Worm (Caenorhabditis elegans) whole organism, late embryonic: ENCODE results near the gene swt-5.
A peak's percentile ranks its signal among the peaks of the same experiment; 100 is the strongest.

Experiments used
- C08G9.2 ChIP-seq: sonication (generic microtip); optimal IDR thresholded peaks from 2 replicates; lab custom pipeline; 2016; ENCODE audit warnings: mild to moderate bottlenecking, missing genetic modification characterization, moderate library complexity, missing compliant biosample characterization
- F13H6.1 ChIP-seq: sonication (generic microtip); optimal IDR thresholded peaks from 2 replicates; lab custom pipeline; 2016; ENCODE audit warnings: missing genetic modification characterization, missing compliant biosample characterization
- Y22D7AL.16 ChIP-seq: sonication (generic microtip); optimal IDR thresholded peaks from 2 replicates; lab custom pipeline; 2016; ENCODE audit warnings: missing genetic modification characterization, missing compliant biosample characterization
- ahr-1 ChIP-seq: sonication (generic microtip); optimal IDR thresholded peaks from 2 replicates; lab custom pipeline; 2016; ENCODE audit warnings: missing genetic modification characterization, missing compliant biosample characterization
- ceh-14 ChIP-seq: sonication (generic microtip); optimal IDR thresholded peaks from 2 replicates; lab custom pipeline; 2016; ENCODE audit warnings: missing genotype, missing genetic modification characterization, missing compliant biosample characterization
- ceh-18 ChIP-seq: sonication (generic microtip); optimal IDR thresholded peaks from 2 replicates; lab custom pipeline; 2016; ENCODE audit warnings: missing genetic modification characterization, missing compliant biosample characterization
- ceh-22 ChIP-seq: sonication (generic microtip); optimal IDR thresholded peaks from 2 replicates; lab custom pipeline; 2017; ENCODE audit warnings: missing biosample characterization, missing genetic modification characterization
- ceh-24 ChIP-seq: sonication (generic microtip); optimal IDR thresholded peaks from 2 replicates; lab custom pipeline; 2016; ENCODE audit warnings: mild to moderate bottlenecking, missing genetic modification characterization, missing compliant biosample characterization
- ceh-30 ChIP-seq: fragments of 150-350 bp; optimal IDR thresholded peaks from 2 replicates; lab custom pipeline; 2014; ENCODE audit warnings: missing biosample characterization, missing genetic modification characterization
- ceh-31 ChIP-seq: sonication (generic microtip); optimal IDR thresholded peaks from 2 replicates; lab custom pipeline; 2016; ENCODE audit warnings: missing genetic modification characterization, missing compliant biosample characterization
- ceh-34 ChIP-seq: sonication (generic microtip); optimal IDR thresholded peaks from 2 replicates; lab custom pipeline; 2016; ENCODE audit warnings: mild to moderate bottlenecking, missing genetic modification characterization, missing compliant biosample characterization
- ceh-45 ChIP-seq: fragments of 200-800 bp; sonication (Bioruptor generic); IDR thresholded peaks from 2 replicates; pipeline ENCODE4 v1.3.6; 2022; ENCODE audit warnings: missing genetic modification reagents, missing genetic modification characterization, missing compliant biosample characterization
- ceh-6 ChIP-seq: fragments of 200-800 bp; sonication (Bioruptor generic); optimal IDR thresholded peaks from 2 replicates; lab custom pipeline; 2018; ENCODE audit warnings: mild to moderate bottlenecking, missing genetic modification characterization, missing compliant biosample characterization
- ceh-9 ChIP-seq: sonication (generic microtip); optimal IDR thresholded peaks from 2 replicates; lab custom pipeline; 2016; ENCODE audit warnings: mild to moderate bottlenecking, missing genetic modification characterization, inconsistent platforms, missing compliant biosample characterization
- che-1 ChIP-seq: sonication (generic microtip); optimal IDR thresholded peaks from 2 replicates; lab custom pipeline; 2016; ENCODE audit warnings: mild to moderate bottlenecking, missing genetic modification characterization, missing compliant biosample characterization
- dve-1 ChIP-seq: sonication (generic microtip); optimal IDR thresholded peaks from 2 replicates; lab custom pipeline; 2017; ENCODE audit warnings: antibody characterized with exemption, mild to moderate bottlenecking, missing genetic modification characterization, missing compliant biosample characterization
- elt-2 ChIP-seq: sonication (generic microtip); optimal IDR thresholded peaks from 2 replicates; lab custom pipeline; 2016; ENCODE audit warnings: missing genetic modification reagents, missing genetic modification characterization, missing compliant biosample characterization
- elt-4 ChIP-seq: sonication (generic microtip); optimal IDR thresholded peaks from 2 replicates; lab custom pipeline; 2016; ENCODE audit warnings: missing genetic modification characterization, missing compliant biosample characterization
- eyg-1 ChIP-seq: sonication (generic microtip); optimal IDR thresholded peaks from 2 replicates; lab custom pipeline; 2016; ENCODE audit warnings: missing genotype, missing genetic modification characterization, missing compliant biosample characterization
- fkh-6 ChIP-seq: sonication (generic microtip); optimal IDR thresholded peaks from 2 replicates; lab custom pipeline; 2016; ENCODE audit warnings: missing genetic modification characterization, missing compliant biosample characterization
- gmeb-2 ChIP-seq: sonication (generic microtip); optimal IDR thresholded peaks from 2 replicates; lab custom pipeline; 2016; ENCODE audit warnings: missing genetic modification characterization, inconsistent platforms, missing compliant biosample characterization
- hlh-15 ChIP-seq: sonication (generic microtip); optimal IDR thresholded peaks from 2 replicates; lab custom pipeline; 2016; ENCODE audit warnings: missing genetic modification characterization, missing compliant biosample characterization
- hlh-30 ChIP-seq: sonication (generic microtip); optimal IDR thresholded peaks from 2 replicates; lab custom pipeline; 2017; ENCODE audit warnings: antibody characterized with exemption, missing genetic modification characterization, missing compliant biosample characterization; ENCODE audit not compliant: insufficient read depth
- hlh-6 ChIP-seq: sonication (generic microtip); optimal IDR thresholded peaks from 2 replicates; lab custom pipeline; 2016; ENCODE audit warnings: missing genotype, missing genetic modification characterization, missing compliant biosample characterization
- hlh-8 ChIP-seq: sonication (generic microtip); optimal IDR thresholded peaks from 2 replicates; lab custom pipeline; 2016; ENCODE audit warnings: missing genotype, missing genetic modification characterization, missing compliant biosample characterization
- lim-6 ChIP-seq: sonication (generic microtip); optimal IDR thresholded peaks from 2 replicates; lab custom pipeline; 2016; ENCODE audit warnings: missing genetic modification characterization, missing compliant biosample characterization
- lin-11 ChIP-seq: fragments of 200-800 bp; sonication (Bioruptor generic); optimal IDR thresholded peaks from 2 replicates; lab custom pipeline; 2018; ENCODE audit warnings: mild to moderate bottlenecking, missing genetic modification characterization, missing compliant biosample characterization
- mec-3 ChIP-seq: sonication (generic microtip); optimal IDR thresholded peaks from 2 replicates; lab custom pipeline; 2016; ENCODE audit warnings: borderline replicate concordance, missing genetic modification characterization, missing compliant biosample characterization
- nfya-1 ChIP-seq: sonication (generic microtip); optimal IDR thresholded peaks from 2 replicates; lab custom pipeline; 2017; ENCODE audit warnings: missing genetic modification characterization, mild to moderate bottlenecking, missing compliant biosample characterization, antibody characterized with exemption, moderate library complexity
- nhr-232 ChIP-seq: sonication (generic microtip); optimal IDR thresholded peaks from 2 replicates; lab custom pipeline; 2016; ENCODE audit warnings: missing genetic modification characterization, missing compliant biosample characterization
- npax-4 ChIP-seq: sonication (generic microtip); optimal IDR thresholded peaks from 2 replicates; lab custom pipeline; 2016; ENCODE audit warnings: missing genetic modification characterization, missing compliant biosample characterization
- pat-9 ChIP-seq: fragments of 200-800 bp; sonication (Bioruptor generic); optimal IDR thresholded peaks from 2 replicates; lab custom pipeline; 2018; ENCODE audit warnings: mild to moderate bottlenecking, missing genetic modification characterization, moderate library complexity, missing compliant biosample characterization
- pax-1 ChIP-seq: fragments of 150-350 bp; optimal IDR thresholded peaks from 2 replicates; lab custom pipeline; 2014; ENCODE audit warnings: missing biosample characterization, missing genetic modification characterization
- pha-2 ChIP-seq: sonication (generic microtip); optimal IDR thresholded peaks from 2 replicates; lab custom pipeline; 2017; ENCODE audit warnings: mild to moderate bottlenecking, missing genetic modification characterization, missing compliant biosample characterization
- pha-4 ChIP-seq: fragments of 150-350 bp; optimal IDR thresholded peaks from 2 replicates; lab custom pipeline; 2018; ENCODE audit warnings: missing biosample characterization, missing genetic modification reagents, missing genetic modification characterization
- pros-1 ChIP-seq: fragments of 150-350 bp; optimal IDR thresholded peaks from 2 replicates; lab custom pipeline; 2014; ENCODE audit warnings: missing biosample characterization, missing genetic modification reagents, missing genetic modification characterization
- ref-2 ChIP-seq: sonication (generic microtip); optimal IDR thresholded peaks from 2 replicates; lab custom pipeline; 2016; ENCODE audit warnings: missing genetic modification characterization, missing compliant biosample characterization
- rnt-1 ChIP-seq: sonication (generic microtip); optimal IDR thresholded peaks from 2 replicates; lab custom pipeline; 2016; ENCODE audit warnings: missing genetic modification characterization, missing compliant biosample characterization
- sdc-2 ChIP-seq: sonication (generic microtip); optimal IDR thresholded peaks from 2 replicates; lab custom pipeline; 2016; ENCODE audit warnings: missing genotype, missing genetic modification characterization, missing compliant biosample characterization
- sox-2 ChIP-seq: fragments of 200-800 bp; sonication (Bioruptor generic); IDR thresholded peaks from 2 replicates; pipeline ENCODE4 v1.3.6; 2022; ENCODE audit warnings: missing genetic modification reagents, missing genetic modification characterization, missing compliant biosample characterization
- syd-9 ChIP-seq: sonication (generic microtip); optimal IDR thresholded peaks from 2 replicates; lab custom pipeline; 2016; ENCODE audit warnings: mild to moderate bottlenecking, missing genetic modification characterization, moderate library complexity, missing compliant biosample characterization
- tbx-2 ChIP-seq: sonication (generic microtip); optimal IDR thresholded peaks from 2 replicates; lab custom pipeline; 2016; ENCODE audit warnings: missing genetic modification characterization, missing compliant biosample characterization
- tbx-7 ChIP-seq: sonication (generic microtip); optimal IDR thresholded peaks from 2 replicates; lab custom pipeline; 2016; ENCODE audit warnings: missing genotype, missing genetic modification characterization, missing compliant biosample characterization
- ttx-3 ChIP-seq: sonication (generic microtip); optimal IDR thresholded peaks from 2 replicates; lab custom pipeline; 2016; ENCODE audit warnings: missing genetic modification reagents, missing genetic modification characterization, missing compliant biosample characterization
- unc-3 ChIP-seq, 2 experiments: fragments of 200-800 bp in 1 of 2; sonication (Bioruptor generic) in 1 of 2; sonication (generic microtip) in 1 of 2; conservative IDR thresholded peaks in 1 of 2; optimal IDR thresholded peaks in 1 of 2; 2 replicates each; pipeline versions ENCODE4 v1.3.6 to Lab custom; 2016 to 2022; ENCODE audit warnings: missing compliant biosample characterization in 2 of 2, missing genetic modification characterization in 2 of 2, missing genetic modification reagents in 1 of 2
- unc-42 ChIP-seq: sonication (generic microtip); optimal IDR thresholded peaks from 2 replicates; lab custom pipeline; 2016; ENCODE audit warnings: missing genotype, missing genetic modification characterization, missing compliant biosample characterization
- unc-86 ChIP-seq: sonication (generic microtip); optimal IDR thresholded peaks from 2 replicates; lab custom pipeline; 2016; ENCODE audit warnings: missing genetic modification characterization, missing compliant biosample characterization
- zip-5 ChIP-seq: sonication (generic microtip); optimal IDR thresholded peaks from 2 replicates; lab custom pipeline; 2016; ENCODE audit warnings: missing genetic modification characterization, missing compliant biosample characterization

Gene swt-5

DNA sequence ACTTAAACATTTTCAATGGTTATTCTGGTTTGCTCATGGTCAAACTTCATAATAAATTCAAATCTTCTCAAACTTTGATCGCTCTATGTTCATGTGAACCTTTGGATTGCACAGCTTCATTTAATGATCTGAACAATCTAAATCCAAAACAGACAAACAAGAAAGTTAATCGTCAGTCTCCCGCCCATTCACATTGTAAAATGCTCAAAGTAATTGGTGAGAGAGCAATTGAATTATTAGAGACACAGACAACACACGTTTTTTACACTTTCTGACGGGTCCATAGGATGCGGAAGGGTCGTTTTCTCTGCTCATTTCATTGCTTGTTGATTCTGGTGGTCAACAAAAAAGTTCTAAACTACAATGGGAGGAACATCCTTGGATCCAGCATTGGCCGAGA is 4.5 kb upstream of the swt-5 start, which contains the start of gene gsnl-1:
gsnl-1 (plus strand) TSS at position 301 of the 400 bp plus-strand sequence.
- TF ChIP-seq Y22D7AL.16 (tag; lab: Kevin White, UChicago), result no peak
- no peak for TF ChIP-seq elt-2 (tag; lab: Kevin White, UChicago)
- TF ChIP-seq sox-2 (GFP tag; lab: Robert Waterston, UW), result no peak
- no peak for TF ChIP-seq ceh-31 (tag; lab: Kevin White, UChicago)
- TF ChIP-seq ttx-3 (tag; lab: Kevin White, UChicago), result no peak
- TF ChIP-seq F13H6.1 (tag; lab: Kevin White, UChicago), result no peak
- no peak for TF ChIP-seq nfya-1
- no peak for TF ChIP-seq ceh-22 (tag; lab: Kevin White, UChicago)
- no peak for TF ChIP-seq ceh-30
- TF ChIP-seq pat-9 (tag; lab: Kevin White, UChicago), result no peak
- TF ChIP-seq ceh-34, result no peak
- TF ChIP-seq hlh-15 (tag; lab: Kevin White, UChicago), result no peak
- TF ChIP-seq sdc-2 (tag; lab: Kevin White, UChicago), result no peak
- no peak for TF ChIP-seq unc-42
- TF ChIP-seq hlh-6 (tag; lab: Kevin White, UChicago), result no peak
- no peak for TF ChIP-seq pax-1 (tag; lab: Kevin White, UChicago)
- TF ChIP-seq lim-6, result no peak

- TF ChIP-seq ceh-34 (no peak), dve-1 (tag; lab: Kevin White, UChicago) (no peak), elt-4 (no peak), che-1 (no peak), mec-3 (tag; lab: Kevin White, UChicago) (no peak), ceh-6 (no peak), fkh-6 (no peak), ttx-3 (tag; lab: Kevin White, UChicago) (no peak), lin-11 (no peak), eyg-1 (tag; lab: Kevin White, UChicago) (no peak), nhr-232 (tag; lab: Kevin White, UChicago) (no peak), unc-86 (tag; lab: Kevin White, UChicago) (no peak), pat-9 (tag; lab: Kevin White, UChicago) (no peak), ahr-1 (no peak), gmeb-2 (tag; lab: Kevin White, UChicago) (no peak), ref-2 (tag; lab: Kevin White, UChicago) (no peak), rnt-1 (no peak), unc-3 (GFP tag; conservative IDR thresholded peaks at IDR 0.05; lab: Robert Waterston, UW) (no peak), unc-3 (tag; optimal IDR thresholded peaks at IDR 0.05; lab: Kevin White, UChicago) (no peak), ceh-30 (no peak)
- TF ChIP-seq, all 69 proteins: peak for 0
These were observed 1.9 kb upstream of the swt-5 start for ce11 chrV:9499295-9499694.

DNA sequence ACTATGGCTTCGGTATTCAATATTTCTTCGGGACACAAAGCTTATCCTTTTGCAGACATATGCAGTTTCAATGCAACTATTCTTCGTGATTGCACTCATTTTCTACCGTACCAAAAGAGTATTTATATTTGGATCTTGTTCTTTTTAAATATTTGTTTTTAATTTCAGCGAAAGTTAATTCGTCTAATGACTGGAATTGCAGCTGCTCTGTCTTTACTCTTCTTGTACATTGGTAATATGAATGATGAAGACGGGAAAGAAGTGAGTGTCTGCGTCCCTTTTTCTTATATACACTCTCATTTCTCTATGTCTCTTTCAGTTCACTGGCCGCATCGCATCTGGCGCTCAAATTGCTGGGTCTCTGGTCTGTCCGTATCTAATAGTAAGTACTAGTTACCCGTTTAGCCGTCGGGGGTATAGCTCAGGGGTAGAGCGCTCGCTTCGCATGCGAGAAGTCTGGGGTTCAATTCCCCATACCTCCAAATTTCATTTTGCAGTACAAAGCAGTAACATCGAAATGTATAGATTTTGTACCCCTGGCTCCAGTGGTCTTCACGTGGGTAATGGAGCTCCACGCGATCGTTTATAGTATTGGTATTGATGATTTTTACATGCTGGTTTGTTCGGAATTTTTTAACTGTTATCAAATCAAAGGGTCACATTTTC is 2.1 kb downstream of the swt-5 start:
- TF ChIP-seq lin-11 (peak; percentile 81), tbx-2 (peak; percentile 80), C08G9.2 (tag; lab: Kevin White, UChicago) (peak; percentile 77), pha-2 (peak; percentile 92), pha-4 (tag; lab: Kevin White, UChicago) (no peak), pat-9 (tag; lab: Kevin White, UChicago) (peak; percentile 90), hlh-8 (tag; lab: Kevin White, UChicago) (peak; percentile 59), ceh-9 (tag; lab: Kevin White, UChicago) (peak; percentile 46), rnt-1 (peak; percentile 66), nhr-232 (tag; lab: Kevin White, UChicago) (peak; percentile 82), ceh-24 (tag; lab: Kevin White, UChicago) (peak; percentile 62), elt-2 (tag; lab: Kevin White, UChicago) (peak; percentile 91), zip-5 (tag; lab: Kevin White, UChicago) (peak; percentile 47), tbx-7 (tag; lab: Kevin White, UChicago) (peak; percentile 41), syd-9 (tag; lab: Kevin White, UChicago) (peak; percentile 88), dve-1 (tag; lab: Kevin White, UChicago) (peak; percentile 56), ceh-14 (tag; lab: Kevin White, UChicago) (peak; percentile 45), ceh-18 (tag; lab: Kevin White, UChicago) (peak; percentile 74), npax-4 (tag; lab: Kevin White, UChicago) (peak; percentile 76), pros-1 (tag; lab: Kevin White, UChicago) (peak; percentile 15), gmeb-2 (tag; lab: Kevin White, UChicago) (peak; percentile 92), unc-42 (peak; percentile 84), elt-4 (no peak), hlh-30 (no peak), ceh-45 (GFP tag; lab: Robert Waterston, UW) (peak; percentile 74; the same call in 1 of the 2 replicates)
